Fruit fly (Drosophila melanogaster) S2 (cell line): Measurements from ENCODE around the gene CG14227.

Source experiments
- CG8478 ChIP-seq: fragments of >200 bp; optimal IDR thresholded peaks from 2 replicates; lab custom pipeline; 2018
- CTCF ChIP-seq, 2 experiments: fragments of >200 bp; optimal IDR thresholded peaks; 2 replicates each; lab custom pipeline; 2018

DNA sequence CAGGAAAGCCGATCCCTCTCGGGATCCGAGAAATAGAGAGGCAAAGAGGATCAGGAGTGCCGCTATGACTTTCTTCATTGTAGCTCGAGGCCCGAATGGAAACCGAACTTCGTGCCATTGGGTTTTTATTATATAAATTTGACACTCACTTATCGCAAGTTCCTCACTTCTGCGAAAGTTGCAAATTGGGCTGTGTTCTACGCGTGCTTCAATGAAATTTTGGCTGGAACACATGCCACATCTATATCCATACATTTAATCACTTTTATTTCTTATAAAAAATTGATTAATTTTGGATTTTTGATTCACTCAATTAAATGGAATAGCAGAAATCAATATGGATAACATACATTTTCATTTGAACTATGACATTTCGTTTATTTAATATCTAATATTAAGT, at the start of gene CG14227:
- TF ChIP-seq CTCF (optimal IDR thresholded peaks at IDR 0.05; lab: Kevin White, UChicago) (no peak), CG8478 (lab: Kevin White, UChicago) (no peak)
